Worm (Caenorhabditis elegans) whole organism, L4/young adult: ENCODE data around the gene rpl-10.

ENCODE experiments used
- W03F9.2 ChIP-seq: fragments of 150-350 bp; optimal IDR thresholded peaks from 2 replicates; lab custom pipeline; 2014; ENCODE audit warnings: missing biosample characterization, missing genetic modification characterization
- dao-5 ChIP-seq: sonication (generic microtip); optimal IDR thresholded peaks from 2 replicates; lab custom pipeline; 2016; ENCODE audit warnings: missing genotype, missing genetic modification characterization, moderate library complexity, missing compliant biosample characterization
- him-1 ChIP-seq: sonication (generic microtip); optimal IDR thresholded peaks from 2 replicates; lab custom pipeline; 2016; ENCODE audit warnings: missing genotype, missing genetic modification reagents, missing genetic modification characterization, missing compliant biosample characterization

rpl-10 gene

ce11 chrII:8143278-8143931 lies at the start of gene rpl-10, which contains the start of gene ints-11:
Gene rpl-10 (plus strand): TSS chrII:8143881.
Gene ints-11 (minus strand): TSS chrII:8143478.
- TF ChIP-seq W03F9.2 (tag; lab: Kevin White, UChicago) (peak; percentile 76), him-1 (tag; lab: Kevin White, UChicago) (no peak)

ce11 chrII:8093914-8094313 lies 49.8 kb upstream of the rpl-10 start:
- TF ChIP-seq W03F9.2 (tag; lab: Kevin White, UChicago) (no peak), dao-5 (no peak), him-1 (tag; lab: Kevin White, UChicago) (no peak)

ce11 chrII:8099212-8099784 lies 44.4 kb upstream of the rpl-10 start:
- TF ChIP-seq dao-5 (no peak), W03F9.2 (tag; lab: Kevin White, UChicago) (no peak), him-1 (tag; lab: Kevin White, UChicago) (no peak)

DNA sequence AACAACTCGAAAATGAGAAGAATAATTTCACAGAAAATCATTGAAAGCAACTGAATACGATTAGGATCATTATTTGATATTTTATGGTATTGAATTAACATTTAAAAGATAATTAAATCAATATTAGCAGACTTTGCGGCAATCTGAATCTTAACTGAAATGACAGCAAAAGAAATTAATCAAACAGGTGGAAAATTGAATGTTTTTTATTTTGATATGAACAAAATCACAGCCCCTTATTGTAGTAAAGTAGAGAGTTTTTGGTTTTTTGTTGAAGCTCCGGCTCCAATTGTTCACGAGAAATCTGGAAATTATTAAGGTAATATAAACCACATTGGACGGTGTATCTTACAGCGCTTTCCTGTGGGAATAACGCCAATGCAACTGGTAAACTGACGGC lies 41.6 kb upstream of the rpl-10 start, which contains the start of gene sre-2:
Gene sre-2, minus strand, starts transcription at position 101 of the 400 bp plus-strand sequence.
- TF ChIP-seq him-1 (tag; lab: Kevin White, UChicago) (no peak), W03F9.2 (tag; lab: Kevin White, UChicago) (no peak), dao-5 (no peak)

DNA sequence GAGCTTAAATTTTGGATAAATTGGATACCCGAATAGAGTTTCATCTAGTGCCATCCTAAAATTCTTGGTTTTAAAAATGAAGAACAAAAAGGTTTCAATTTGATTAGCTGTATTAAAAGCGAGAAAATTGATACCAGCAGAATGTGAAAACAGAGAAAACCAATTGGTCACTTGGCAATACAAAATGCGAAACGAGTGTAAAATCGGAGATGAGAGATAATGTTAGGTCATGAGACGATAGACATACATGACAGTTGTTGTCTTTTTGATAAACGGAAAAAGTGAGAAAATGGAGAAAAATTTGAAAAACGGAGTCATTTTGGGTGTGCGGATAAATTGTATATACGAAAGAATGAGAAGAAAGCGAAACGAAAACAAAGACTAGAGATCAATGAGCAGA lies 38.7 kb upstream of the rpl-10 start, which contains the start of gene sfxn-5:
Gene sfxn-5, minus strand, starts transcription at position 55 of the 400 bp plus-strand sequence.
- TF ChIP-seq W03F9.2 (tag; lab: Kevin White, UChicago), result no peak

DNA sequence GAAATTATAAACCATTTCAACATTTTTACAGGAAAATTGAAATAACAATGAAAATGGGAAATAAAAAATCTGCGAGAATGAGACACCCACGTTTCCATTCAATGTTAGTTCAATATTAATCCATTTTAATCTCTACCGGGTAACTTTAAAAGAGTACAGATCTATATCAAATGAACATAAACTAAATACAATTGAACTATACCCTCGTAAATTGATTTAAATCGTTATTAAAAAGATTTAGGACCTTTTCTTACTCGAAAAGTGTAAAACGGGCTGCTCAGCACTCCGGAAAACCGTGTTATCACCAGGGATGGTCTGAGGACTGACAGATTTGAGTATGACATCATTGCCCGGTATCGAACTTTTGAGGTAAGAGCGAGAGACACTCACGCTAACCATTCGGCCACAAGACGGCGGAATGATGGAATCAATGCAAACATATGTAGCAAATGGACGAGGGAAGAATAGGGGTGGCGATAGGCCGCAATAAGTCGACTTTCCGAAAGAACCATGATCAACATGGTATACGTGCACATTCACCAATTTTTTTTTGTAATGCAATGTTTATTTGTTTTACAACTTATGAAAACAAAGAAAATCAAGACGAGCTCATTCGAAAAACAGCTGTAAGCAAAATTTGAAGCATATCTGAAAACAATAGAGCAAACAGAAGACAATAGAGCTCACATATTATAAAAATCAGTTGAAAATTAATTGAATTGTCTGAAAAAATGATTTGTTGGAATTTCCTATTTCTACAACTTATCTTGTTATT lies 36.6 kb upstream of the rpl-10 start, which contains the start of the genes chst-1 and C41C4.9:
Gene chst-1, minus strand, starts transcription at position 51 of the 775 bp plus-strand sequence.
Gene C41C4.9, plus strand, starts transcription at position 725 of the 775 bp plus-strand sequence.
- TF ChIP-seq him-1 (tag; lab: Kevin White, UChicago), result peak; percentile 19
- TF ChIP-seq W03F9.2 (tag; lab: Kevin White, UChicago), result no peak
- TF ChIP-seq dao-5, result peak; percentile 90

DNA sequence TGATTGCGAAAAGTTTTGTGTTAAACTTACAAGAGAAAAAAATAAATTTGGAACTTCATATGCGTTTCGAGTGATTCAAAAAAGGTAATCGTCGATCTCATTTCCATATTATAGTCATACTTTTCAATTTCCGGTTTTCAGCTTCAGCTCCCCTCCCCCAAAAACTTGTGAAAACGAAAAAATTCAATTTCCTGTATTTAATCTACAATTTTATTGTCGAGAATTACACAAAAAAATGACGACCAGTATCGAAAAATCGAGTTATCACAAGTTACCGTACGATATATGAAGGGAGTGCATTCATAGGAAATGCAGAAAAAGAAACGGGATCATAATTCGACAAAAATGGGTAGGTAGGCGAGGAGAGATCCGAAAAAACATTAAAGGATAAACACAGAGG lies 31.6 kb upstream of the rpl-10 start, which contains the start of gene lron-4:
Gene lron-4, minus strand, starts transcription at position 101 of the 400 bp plus-strand sequence.
- TF ChIP-seq him-1 (tag; lab: Kevin White, UChicago) (no peak), dao-5 (no peak), W03F9.2 (tag; lab: Kevin White, UChicago) (no peak)

- no peak for TF ChIP-seq him-1 (tag; lab: Kevin White, UChicago)
- TF ChIP-seq W03F9.2 (tag; lab: Kevin White, UChicago), result no peak
Observed at ce11 chrII:8116159-8116558, 27.5 kb upstream of the rpl-10 start, which contains the start of gene unc-105. Gene unc-105 (plus strand): TSS chrII:8116459.

DNA sequence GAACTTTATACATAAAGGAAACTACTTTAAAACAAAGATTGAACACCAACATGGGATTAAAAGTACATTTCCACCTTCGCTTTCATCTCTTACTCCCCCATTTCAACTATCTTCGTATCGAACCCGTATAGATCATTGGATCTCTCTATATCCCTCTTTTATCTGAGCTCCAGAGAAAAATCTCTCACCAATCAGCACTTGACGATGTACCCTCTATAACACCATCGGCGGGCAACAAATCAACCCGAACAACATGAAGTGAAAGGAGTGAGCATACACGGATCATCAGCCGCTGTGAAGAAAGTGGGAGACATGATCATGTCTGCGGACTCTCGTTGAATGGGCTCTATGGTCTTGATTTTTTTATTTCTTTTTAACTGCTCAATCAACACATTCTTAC lies 26.3 kb upstream of the rpl-10 start:
- no peak for TF ChIP-seq W03F9.2 (tag; lab: Kevin White, UChicago)
- no peak for TF ChIP-seq dao-5
- no peak for TF ChIP-seq him-1 (tag; lab: Kevin White, UChicago)

DNA sequence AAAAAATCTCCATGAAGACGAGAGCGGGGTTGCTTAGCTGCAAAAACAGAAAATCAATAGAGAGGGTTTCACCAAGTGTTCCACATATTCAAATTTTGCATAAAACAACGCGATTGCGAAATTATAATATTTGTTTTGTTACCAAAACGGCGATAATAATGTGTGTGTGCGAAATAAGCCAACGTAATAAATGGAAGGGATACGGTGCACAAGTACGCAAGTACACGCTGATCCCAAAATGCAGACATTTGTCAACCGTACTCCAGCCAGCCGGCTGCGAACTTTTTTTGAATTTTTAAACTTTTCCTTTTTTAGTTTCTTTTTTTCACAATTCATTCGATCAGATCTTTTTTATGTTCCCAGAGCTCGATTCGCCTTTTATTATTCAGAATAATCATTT lies 18.8 kb upstream of the rpl-10 start, which contains the start of gene ire-1:
Gene ire-1, minus strand, starts transcription at position 44 of the 400 bp plus-strand sequence.
- TF ChIP-seq him-1 (tag; lab: Kevin White, UChicago) (no peak), dao-5 (no peak), W03F9.2 (tag; lab: Kevin White, UChicago) (peak; percentile 70)

ce11 chrII:8125439-8125838 lies 18.2 kb upstream of the rpl-10 start:
- TF ChIP-seq him-1 (tag; lab: Kevin White, UChicago) (no peak), W03F9.2 (tag; lab: Kevin White, UChicago) (no peak), dao-5 (no peak)

DNA sequence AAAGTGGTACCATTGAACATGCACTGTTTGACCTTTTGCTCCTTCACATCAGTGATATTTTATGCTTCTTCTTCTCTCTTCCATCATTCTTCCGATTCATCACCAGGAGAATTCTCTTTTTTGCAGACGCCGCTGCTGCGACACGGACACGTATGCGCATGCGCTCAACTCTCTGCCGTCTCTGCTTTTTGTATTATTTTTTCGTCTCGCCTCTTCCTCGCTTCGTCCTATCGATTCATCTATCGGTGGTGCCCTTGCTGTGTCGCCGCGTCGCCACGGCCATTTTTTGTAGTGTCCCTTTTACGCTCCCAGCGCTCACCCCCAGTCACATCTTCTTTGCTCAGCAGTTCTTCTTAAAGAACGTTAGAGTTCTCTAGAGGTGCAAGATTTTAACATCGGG lies 17.5 kb upstream of the rpl-10 start:
- TF ChIP-seq dao-5 (no peak), W03F9.2 (tag; lab: Kevin White, UChicago) (peak; percentile 49)

DNA sequence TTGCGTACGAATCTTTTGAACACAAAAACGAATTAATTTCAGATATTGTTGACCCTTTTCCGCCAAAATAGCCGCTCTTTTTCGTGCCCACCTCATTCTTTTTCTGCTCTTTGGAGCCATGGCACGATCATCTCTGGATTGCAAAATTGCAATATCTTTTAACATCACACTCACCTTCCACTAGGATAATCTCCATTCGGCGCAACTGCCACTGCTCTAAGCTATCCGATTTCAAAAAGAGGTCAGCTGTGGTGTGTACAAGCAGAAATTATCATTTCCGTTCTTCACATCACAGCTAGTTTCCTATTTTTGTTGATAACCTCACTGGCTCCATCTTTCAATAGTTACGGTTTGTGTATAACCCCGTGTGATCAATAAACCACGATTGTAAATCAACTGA lies 17.1 kb upstream of the rpl-10 start:
- TF ChIP-seq W03F9.2 (tag; lab: Kevin White, UChicago) (no peak), dao-5 (no peak), him-1 (tag; lab: Kevin White, UChicago) (no peak)

DNA sequence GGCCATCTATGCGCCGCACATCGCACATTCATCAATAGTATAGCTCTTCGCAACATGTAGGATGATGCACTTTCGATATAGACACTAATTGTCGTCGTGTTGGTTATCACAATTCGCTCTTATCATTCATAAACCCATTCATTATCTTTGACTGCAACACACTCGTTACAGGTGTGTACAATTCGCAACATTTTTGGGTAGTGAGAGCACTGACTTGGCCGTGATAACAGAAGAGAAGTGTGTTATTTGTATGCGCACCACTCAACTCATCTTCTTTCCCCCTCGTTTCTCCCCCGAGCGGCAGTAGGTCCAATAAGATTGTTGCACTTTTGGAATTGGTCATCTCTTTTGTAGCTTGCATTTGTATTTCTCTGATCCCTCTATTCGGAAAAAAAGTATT lies 16.4 kb upstream of the rpl-10 start:
- TF ChIP-seq dao-5, result no peak
- no peak for TF ChIP-seq him-1 (tag; lab: Kevin White, UChicago)
- TF ChIP-seq W03F9.2 (tag; lab: Kevin White, UChicago), result no peak
